Worm (Caenorhabditis elegans) whole organism, young adult: ENCODE data around the gene C14C6.2.

Experiments
- dpl-1 ChIP-seq: fragments of 150-350 bp; optimal IDR thresholded peaks from 2 replicates; lab custom pipeline; 2014; ENCODE audit warnings: missing biosample characterization, missing genetic modification reagents, missing genetic modification characterization
- egrh-3 ChIP-seq: fragments of 200-800 bp; sonication (Bioruptor generic); IDR thresholded peaks from 2 replicates; pipeline ENCODE4 v1.3.6; 2022; ENCODE audit warnings: missing genetic modification reagents, missing genetic modification characterization, missing compliant biosample characterization
- hmg-1.2 ChIP-seq: fragments of 200-800 bp; sonication (Bioruptor generic); IDR thresholded peaks from 2 replicates; pipeline ENCODE4 v1.3.6; 2022; ENCODE audit warnings: missing genetic modification reagents, missing genetic modification characterization, missing compliant biosample characterization
- let-526 ChIP-seq: fragments of 200-800 bp; sonication (Bioruptor generic); IDR thresholded peaks from 2 replicates; pipeline ENCODE4 v1.3.6; 2022; ENCODE audit warnings: missing genetic modification reagents, missing genetic modification characterization, missing compliant biosample characterization
- snpc-4 ChIP-seq, 5 experiments: fragments of 150-350 bp in 1 of 5; sonication (generic microtip) in 4 of 5; optimal IDR thresholded peaks; 2 replicates each; lab custom pipeline; 2014 to 2018; ENCODE audit warnings: missing genetic modification characterization in 5 of 5, missing biosample characterization in 3 of 5, antibody characterized with exemption in 2 of 5, mild to moderate bottlenecking in 2 of 5, missing compliant biosample characterization in 2 of 5, missing genotype in 2 of 5, moderate library complexity in 2 of 5, missing genetic modification reagents in 1 of 5
- tbp1 ChIP-seq: fragments of 200-800 bp; sonication (Bioruptor generic); optimal IDR thresholded peaks from 2 replicates; lab custom pipeline; 2018; ENCODE audit warnings: mild to moderate bottlenecking, missing genetic modification characterization, missing compliant biosample characterization
- zfh-2 ChIP-seq: fragments of 200-800 bp; sonication (Bioruptor generic); conservative IDR thresholded peaks from 2 replicates; pipeline ENCODE4 v1.3.6; 2022; ENCODE audit warnings: missing genetic modification reagents, missing genetic modification characterization, missing compliant biosample characterization

- TF ChIP-seq tbp1 (GFP tag; lab: Kevin White, UChicago) (no peak), let-526 (no peak), zfh-2 (GFP tag; lab: Robert Waterston, UW) (no peak), hmg-1.2 (GFP tag; lab: Robert Waterston, UW) (no peak), snpc-4 (GFP tag; optimal IDR thresholded peaks at IDR 0.05; lab: Kevin White, UChicago) (no peak), snpc-4 (tag; optimal IDR thresholded peaks at IDR 0.05; lab: Kevin White, UChicago) (no peak), dpl-1 (GFP tag; lab: Kevin White, UChicago) (no peak), egrh-3 (GFP tag; lab: Robert Waterston, UW) (no peak)
Measured at ce11 chrV:527602-528001, 35.3 kb upstream of the C14C6.2 start, which contains the start of gene srw-108.
